Worm (Caenorhabditis elegans) whole organism, L2 larva: ENCODE results near the gene str-244.

Experiments used
- ZK546.5 ChIP-seq: sonication (generic microtip); optimal IDR thresholded peaks from 2 replicates; lab custom pipeline; 2017; ENCODE audit warnings: missing biosample characterization, missing genetic modification characterization
- elt-1 ChIP-seq: fragments of 150-350 bp; optimal IDR thresholded peaks from 2 replicates; lab custom pipeline; 2014; ENCODE audit warnings: missing biosample characterization, missing genetic modification characterization
- nhr-77 ChIP-seq: fragments of 150-350 bp; optimal IDR thresholded peaks from 2 replicates; lab custom pipeline; 2014; ENCODE audit warnings: missing biosample characterization, missing genetic modification characterization
- peb-1 ChIP-seq: fragments of 150-350 bp; optimal IDR thresholded peaks from 2 replicates; lab custom pipeline; 2014; ENCODE audit warnings: missing biosample characterization, missing genetic modification characterization
- unc-62 ChIP-seq: fragments of 150-350 bp; optimal IDR thresholded peaks from 2 replicates; lab custom pipeline; 2014; ENCODE audit warnings: missing biosample characterization, missing genetic modification reagents, missing genetic modification characterization

ce11 chrV:3106785-3107184, 47.9 kb upstream of the str-244 start:
- no peak for TF ChIP-seq nhr-77 (tag; lab: Kevin White, UChicago)
- no peak for TF ChIP-seq ZK546.5 (tag; lab: Kevin White, UChicago)
- no peak for TF ChIP-seq unc-62 (GFP tag; lab: Kevin White, UChicago)
- TF ChIP-seq peb-1 (tag; lab: Kevin White, UChicago), result no peak
- TF ChIP-seq elt-1, result no peak
